Fruit fly (Drosophila melanogaster): ENCODE measurements around the gene CG8519.
A peak's percentile ranks its signal among the peaks of the same experiment; 100 is the strongest.

Gene CG8519

DNA sequence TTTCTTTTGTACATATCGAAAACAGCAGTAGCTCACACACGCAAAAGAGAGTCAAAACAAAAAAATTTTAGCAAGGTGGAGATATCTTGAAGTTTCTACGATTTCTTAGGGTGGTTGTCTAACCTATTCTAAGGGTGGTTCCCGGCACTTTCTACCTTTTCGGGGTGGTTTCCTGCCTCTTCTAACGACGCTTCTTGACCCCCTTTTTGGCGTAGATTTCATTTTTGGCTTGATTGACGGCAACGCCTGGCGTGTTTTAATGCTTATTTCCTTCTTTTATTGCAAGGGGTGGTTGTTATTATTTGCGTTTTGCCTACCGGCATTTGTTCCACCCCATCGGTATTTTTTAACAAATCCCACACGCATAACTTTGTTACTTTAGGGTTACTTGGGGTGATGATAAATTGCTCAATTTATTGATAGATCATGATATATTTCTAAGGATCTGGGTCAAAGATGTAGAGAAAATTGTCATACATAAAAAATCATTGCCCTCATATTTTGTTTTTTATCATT lies 3.6 kb upstream of the CG8519 start:
- no peak for TF ChIP-seq cnc (optimal IDR thresholded peaks at IDR 0.05)
- TF ChIP-seq ovo (GFP tag; optimal IDR thresholded peaks at IDR 0.05) = no peak
- TF ChIP-seq Mnt (GFP tag; optimal IDR thresholded peaks at IDR 0.05) = no peak
- TF ChIP-seq tj (GFP tag; optimal IDR thresholded peaks at IDR 0.05) = no peak
- no peak for TF ChIP-seq Hr96 (GFP tag; optimal IDR thresholded peaks at IDR 0.05)
- no peak for TF ChIP-seq CG33017 (tag; optimal IDR thresholded peaks at IDR 0.05)
- no peak for TF ChIP-seq CG1620 (GFP tag; optimal IDR thresholded peaks at IDR 0.05)
- TF ChIP-seq CG7101 (tag; optimal IDR thresholded peaks at IDR 0.05) = no peak
- TF ChIP-seq CG12768 (GFP tag; optimal IDR thresholded peaks at IDR 0.05) = no peak
- TF ChIP-seq pad (GFP tag; optimal IDR thresholded peaks at IDR 0.05) = no peak
- TF ChIP-seq Crg-1 (GFP tag; optimal IDR thresholded peaks at IDR 0.05) = no peak

DNA sequence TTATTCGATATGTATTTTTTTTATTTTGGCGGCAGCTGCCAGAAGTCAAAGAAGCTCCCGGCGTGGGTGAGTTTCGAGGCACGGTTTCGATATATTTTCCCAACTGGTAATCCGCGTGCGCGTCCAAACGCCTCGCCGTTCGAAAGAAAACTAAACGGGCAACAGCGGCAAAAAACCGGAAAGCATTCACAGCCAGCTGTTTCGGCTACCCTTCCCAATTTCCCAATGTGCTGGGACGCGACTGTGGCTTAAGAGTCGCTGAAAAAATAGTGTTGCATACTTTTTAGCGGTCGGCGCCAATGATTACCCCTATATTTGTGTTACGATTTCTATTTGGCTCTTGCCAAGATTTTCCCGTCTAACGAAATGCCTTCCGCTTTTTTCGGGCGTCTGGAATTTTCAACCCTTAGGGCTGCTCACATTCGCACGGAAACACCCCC lies 1.3 kb upstream of the CG8519 start, which contains the start of gene SP1173:
SP1173 (minus strand) TSS at position 154 of the 440 bp plus-strand sequence.
- TF ChIP-seq CG11617 (GFP tag; optimal IDR thresholded peaks at IDR 0.05) (peak; percentile 18), pad (GFP tag; optimal IDR thresholded peaks at IDR 0.05) (peak; percentile 30), Mnt (GFP tag; optimal IDR thresholded peaks at IDR 0.05) (no peak), toe (GFP tag; optimal IDR thresholded peaks at IDR 0.05) (peak; percentile 6), bab1 (GFP tag; optimal IDR thresholded peaks at IDR 0.05) (peak; percentile 38), CG14711 (tag; optimal IDR thresholded peaks at IDR 0.05) (no peak), CG7101 (tag; optimal IDR thresholded peaks at IDR 0.05) (peak; percentile 7), tj (GFP tag; optimal IDR thresholded peaks at IDR 0.05) (peak; percentile 17)

DNA sequence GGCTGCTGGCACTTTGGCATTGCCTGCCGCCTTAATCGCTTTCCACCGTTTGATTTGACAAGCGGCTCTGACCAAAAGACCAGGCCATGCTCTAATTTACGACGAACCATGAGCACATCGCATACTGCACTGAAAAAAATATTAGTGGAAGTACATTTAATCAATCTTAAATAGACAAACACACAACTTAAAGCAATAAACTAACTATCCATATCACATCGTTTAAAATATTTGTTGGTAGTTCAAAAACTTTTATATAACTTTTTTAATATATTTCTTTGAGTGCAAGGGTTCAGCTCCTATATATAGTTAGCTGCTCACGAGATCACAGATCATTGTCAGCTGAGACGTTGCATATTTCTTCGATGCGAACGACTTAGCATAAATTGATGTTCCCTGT lies 1.2 kb downstream of the CG8519 start:
- TF ChIP-seq kay (GFP tag; ENCODE audit: borderline replicate concordance) (no peak), Clk (GFP tag; optimal IDR thresholded peaks at IDR 0.05) (no peak), CG11617 (GFP tag; optimal IDR thresholded peaks at IDR 0.05) (no peak), CG14711 (tag; optimal IDR thresholded peaks at IDR 0.05) (no peak)

DNA sequence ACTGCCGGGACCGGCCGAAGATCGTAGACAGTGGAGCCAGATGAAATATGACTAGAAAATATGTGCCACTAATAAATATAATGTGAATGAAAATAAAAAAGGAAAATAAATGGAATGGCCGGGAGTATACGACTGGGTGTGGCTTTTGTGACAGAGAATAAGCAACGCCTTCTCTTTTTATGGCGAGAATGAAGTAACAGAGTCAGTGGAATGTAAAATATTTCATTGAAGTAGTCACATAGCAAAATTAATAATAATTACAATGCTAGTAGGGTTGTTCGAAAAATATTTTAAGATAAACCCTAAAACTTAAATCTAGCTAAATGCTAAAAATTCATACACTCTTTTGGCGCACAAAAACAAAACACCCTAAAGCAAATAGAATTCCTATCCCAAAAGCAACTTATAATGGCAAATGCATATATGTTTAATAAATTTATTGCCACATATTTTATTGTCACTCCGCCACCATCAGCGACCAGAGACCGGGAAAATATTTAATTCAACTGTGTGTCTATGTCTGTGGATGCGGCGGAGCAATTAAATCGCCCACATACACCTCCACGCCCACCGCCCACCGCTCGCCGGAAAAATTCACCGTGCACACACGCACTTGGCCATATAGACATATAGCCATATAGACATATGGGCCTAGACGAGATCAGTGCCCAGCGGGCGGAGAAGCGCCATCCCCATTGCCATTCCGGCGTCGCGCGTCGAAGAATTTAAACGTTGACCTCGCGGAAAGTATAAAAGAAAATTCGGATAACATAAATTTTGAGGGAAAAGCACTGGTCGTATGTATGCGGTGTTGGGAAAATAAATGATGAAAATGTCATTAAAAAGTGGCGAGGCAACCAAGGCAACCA lies 2.3 kb downstream of the CG8519 start:
- TF ChIP-seq Hr96 (GFP tag; optimal IDR thresholded peaks at IDR 0.05) (no peak), CG33017 (tag; optimal IDR thresholded peaks at IDR 0.05) (no peak), tj (GFP tag; optimal IDR thresholded peaks at IDR 0.05) (no peak)

DNA sequence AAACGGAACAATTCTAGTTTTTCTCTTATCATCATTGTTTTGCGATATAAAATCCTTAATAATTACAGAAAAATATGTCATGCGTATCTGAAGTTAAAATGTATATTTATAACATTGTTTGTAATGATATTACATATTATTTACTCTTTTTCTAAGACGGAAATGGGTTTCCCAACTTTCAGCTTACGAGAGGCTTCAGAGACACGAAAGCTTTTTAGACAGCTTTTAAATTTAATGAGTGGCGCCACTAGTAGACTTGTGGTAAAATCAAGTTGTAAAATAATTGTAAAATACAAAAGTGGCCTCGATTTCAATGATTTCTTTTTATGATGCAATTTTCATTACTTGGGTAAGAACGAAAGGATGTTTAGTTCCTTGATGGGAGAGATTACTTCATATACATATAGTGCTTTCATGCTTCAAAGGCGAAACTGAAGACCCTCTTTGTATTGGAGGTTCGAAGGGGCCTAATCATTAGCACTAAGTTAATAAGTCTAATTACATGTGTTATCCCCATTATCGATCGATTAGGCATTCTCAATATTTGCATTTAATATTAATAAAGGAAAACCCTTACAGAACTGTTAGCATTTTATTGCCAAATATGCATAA lies 4.4 kb downstream of the CG8519 start:
- TF ChIP-seq Hr96 (GFP tag; optimal IDR thresholded peaks at IDR 0.05) (peak; percentile 59), CG5204 (GFP tag; optimal IDR thresholded peaks at IDR 0.05) (peak; percentile 47), Mnt (GFP tag; optimal IDR thresholded peaks at IDR 0.05) (peak; percentile 59), CG1620 (GFP tag; optimal IDR thresholded peaks at IDR 0.05) (peak; percentile 68), CG33017 (tag; optimal IDR thresholded peaks at IDR 0.05) (peak; percentile 78), ovo (GFP tag; optimal IDR thresholded peaks at IDR 0.05) (peak; percentile 54), toe (GFP tag; optimal IDR thresholded peaks at IDR 0.05) (peak; percentile 80), CG12768 (GFP tag; optimal IDR thresholded peaks at IDR 0.05) (peak; percentile 55), cic (GFP tag; optimal IDR thresholded peaks at IDR 0.05) (no peak), kay (GFP tag; ENCODE audit: borderline replicate concordance) (peak; percentile 87), Clk (GFP tag; optimal IDR thresholded peaks at IDR 0.05) (peak; percentile 2), pad (GFP tag; optimal IDR thresholded peaks at IDR 0.05) (peak; percentile 38), CG11617 (GFP tag; optimal IDR thresholded peaks at IDR 0.05) (peak; percentile 41), CG7045 (GFP tag; optimal IDR thresholded peaks at IDR 0.05) (peak; percentile 84), cnc (optimal IDR thresholded peaks at IDR 0.05) (no peak), CG7101 (tag; optimal IDR thresholded peaks at IDR 0.05) (peak; percentile 82), Crg-1 (GFP tag; optimal IDR thresholded peaks at IDR 0.05) (peak; percentile 45), bab1 (GFP tag; optimal IDR thresholded peaks at IDR 0.05) (peak; percentile 85), tj (GFP tag; optimal IDR thresholded peaks at IDR 0.05) (peak; percentile 8), CG14711 (tag; optimal IDR thresholded peaks at IDR 0.05) (peak; percentile 33)

DNA sequence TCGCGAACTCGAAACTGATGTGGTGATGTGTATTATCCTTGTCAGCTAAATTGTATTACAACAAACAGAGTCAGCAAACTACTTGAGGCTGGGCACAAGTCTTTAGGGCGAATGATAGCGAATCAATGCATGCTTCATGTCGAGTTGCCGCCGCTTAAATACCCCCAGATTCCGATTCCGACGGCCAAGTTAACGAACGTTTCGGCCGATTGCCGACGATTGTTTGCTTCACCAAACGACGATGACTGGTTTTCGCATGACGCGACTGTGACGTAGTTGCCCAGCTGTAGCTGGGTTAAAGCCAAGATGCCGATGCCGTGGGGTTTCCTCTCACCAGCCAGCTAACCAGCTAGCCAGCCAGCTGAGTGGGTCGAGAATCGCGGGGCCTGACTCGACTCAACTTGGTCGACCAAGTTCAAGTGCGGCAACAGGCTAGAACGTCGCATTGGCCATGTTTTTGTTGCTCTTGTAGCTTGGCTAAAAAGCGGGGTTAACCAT lies 14.8 kb downstream of the CG8519 start, which contains the start of gene ple:
ple (minus strand) TSS at position 134 of the 498 bp plus-strand sequence.
- TF ChIP-seq Crg-1 (GFP tag; optimal IDR thresholded peaks at IDR 0.05) = no peak
- TF ChIP-seq CG7045 (GFP tag; optimal IDR thresholded peaks at IDR 0.05) = no peak
- no peak for TF ChIP-seq Hr96 (GFP tag; optimal IDR thresholded peaks at IDR 0.05)
- TF ChIP-seq CG7101 (tag; optimal IDR thresholded peaks at IDR 0.05) = no peak
- TF ChIP-seq Clk (GFP tag; optimal IDR thresholded peaks at IDR 0.05) = no peak
- no peak for TF ChIP-seq CG12768 (GFP tag; optimal IDR thresholded peaks at IDR 0.05)
- TF ChIP-seq kay (GFP tag; ENCODE audit: borderline replicate concordance) = no peak
- TF ChIP-seq CG1620 (GFP tag; optimal IDR thresholded peaks at IDR 0.05) = no peak
- TF ChIP-seq CG33017 (tag; optimal IDR thresholded peaks at IDR 0.05) = no peak
- no peak for TF ChIP-seq CG14711 (tag; optimal IDR thresholded peaks at IDR 0.05)
- no peak for TF ChIP-seq tj (GFP tag; optimal IDR thresholded peaks at IDR 0.05)
- no peak for TF ChIP-seq cnc (optimal IDR thresholded peaks at IDR 0.05)

Measured in whole organism, adult.